Fruit fly (Drosophila melanogaster): ENCODE measurements around the gene CCT2.

CCT2 gene

DNA sequence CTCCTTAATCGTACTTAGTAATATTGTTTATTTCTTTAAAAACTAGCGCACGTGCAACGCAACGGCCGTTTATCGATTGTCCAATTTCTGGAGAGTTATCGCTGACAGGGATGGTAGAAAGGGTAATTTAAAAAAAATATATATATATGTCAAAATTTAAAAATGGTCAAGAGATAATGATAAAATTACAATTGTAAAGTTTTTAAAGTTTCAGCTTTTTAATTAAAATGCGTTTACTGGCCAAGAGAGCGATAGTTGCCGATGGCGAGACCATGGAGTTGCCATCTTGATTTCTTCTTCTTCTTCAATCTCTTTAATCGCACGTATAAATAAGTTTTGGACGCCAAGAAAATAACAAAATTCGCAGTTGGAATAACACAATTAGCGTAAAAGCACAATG, 8.4 kb upstream of the CCT2 start, which contains the start of the genes CG7246 and HP1b (continued):
- TF ChIP-seq Fer3 (tag; optimal IDR thresholded peaks at IDR 0.05) (peak; percentile 74), exex (tag; optimal IDR thresholded peaks at IDR 0.05) (peak; percentile 49), zf30C (GFP tag; optimal IDR thresholded peaks at IDR 0.05) (no peak), CG10147 (GFP tag; optimal IDR thresholded peaks at IDR 0.05) (peak; percentile 78), CG3163 (GFP tag; optimal IDR thresholded peaks at IDR 0.05) (no peak), CG8290 (GFP tag; optimal IDR thresholded peaks at IDR 0.05) (peak; percentile 56), CG8290 (tag; optimal IDR thresholded peaks at IDR 0.05) (no peak), CG4820 (GFP tag; optimal IDR thresholded peaks at IDR 0.05) (peak; percentile 54), CG11247 (GFP tag; IDR thresholded peaks at IDR 0.05) (peak; percentile 71), inv (GFP tag; IDR thresholded peaks at IDR 0.05; ENCODE audit: partially characterized antibody) (peak; percentile 52; the same call in 1 of the 2 replicates), Hey (tag; optimal IDR thresholded peaks at IDR 0.05) (no peak), CG9932 (GFP tag; IDR thresholded peaks at IDR 0.05) (peak; percentile 84), CG32767 (GFP tag; IDR thresholded peaks at IDR 0.05) (0 out of 2 replicates have a peak, but pooled peaks have one; percentile 38), Myb (GFP tag; optimal IDR thresholded peaks at IDR 0.05) (peak; percentile 53), C15 (GFP tag; IDR thresholded peaks at IDR 0.05) (peak; percentile 76; the same call in 2 of the 3 replicates), CG6791 (GFP tag; IDR thresholded peaks at IDR 0.05; ENCODE audit: partially characterized antibody) (peak; percentile 58; the same call in 1 of the 3 replicates), Elba2 (GFP tag; optimal IDR thresholded peaks at IDR 0.05) (no peak), Nf-YC (tag; optimal IDR thresholded peaks at IDR 0.05) (peak; percentile 64), Awh (GFP tag; IDR thresholded peaks at IDR 0.05) (0 out of 2 replicates have a peak, but pooled peaks have one; percentile 42), vvl (GFP tag; IDR thresholded peaks at IDR 0.05) (peak; percentile 80), cad (GFP tag; optimal IDR thresholded peaks at IDR 0.05) (no peak), Sox102F (GFP tag; optimal IDR thresholded peaks at IDR 0.05) (peak; percentile 70), Bteb2 (GFP tag; optimal IDR thresholded peaks at IDR 0.05) (peak; percentile 46), bcd (GFP tag; optimal IDR thresholded peaks at IDR 0.05) (peak; percentile 65), Jarid2 (GFP tag; optimal IDR thresholded peaks at IDR 0.05) (no peak), CG3065 (GFP tag; optimal IDR thresholded peaks at IDR 0.05) (no peak), nerfin-2 (GFP tag; IDR thresholded peaks at IDR 0.05; ENCODE audit: partially characterized antibody) (peak; percentile 66), ken (GFP tag; IDR thresholded peaks at IDR 0.05) (peak; percentile 75), CG2129 (GFP tag; IDR thresholded peaks at IDR 0.05; ENCODE audit: partially characterized antibody) (0 out of 2 replicates have a peak, but pooled peaks have one; percentile 30), az2 (GFP tag; optimal IDR thresholded peaks at IDR 0.05) (peak; percentile 68), Bgb (GFP tag; IDR thresholded peaks at IDR 0.05; ENCODE audit: partially characterized antibody) (peak; percentile 72), sug (tag; optimal IDR thresholded peaks at IDR 0.05) (peak; percentile 74), MESR4 (GFP tag; optimal IDR thresholded peaks at IDR 0.05) (peak; percentile 25), E2f1 (GFP tag; IDR thresholded peaks at IDR 0.05) (peak; percentile 49; the same call in 1 of the 2 replicates), sna (GFP tag; IDR thresholded peaks at IDR 0.05; ENCODE audit: partially characterized antibody) (peak; percentile 83), ind (GFP tag; optimal IDR thresholded peaks at IDR 0.05) (peak; percentile 64), slou (GFP tag; optimal IDR thresholded peaks at IDR 0.05) (peak; percentile 48), unpg (GFP tag; optimal IDR thresholded peaks at IDR 0.05) (peak; percentile 72), CG16863 (GFP tag; optimal IDR thresholded peaks at IDR 0.05) (no peak), CG7271 (tag; optimal IDR thresholded peaks at IDR 0.05) (peak; percentile 22), D (optimal IDR thresholded peaks at IDR 0.05) (no peak), D (GFP tag; optimal IDR thresholded peaks at IDR 0.05) (peak; percentile 36), CG11504 (tag; optimal IDR thresholded peaks at IDR 0.05) (peak; percentile 70), CG4730 (GFP tag; IDR thresholded peaks at IDR 0.05) (peak; percentile 71), CG12236 (GFP tag; optimal IDR thresholded peaks at IDR 0.05) (no peak), CG7372 (GFP tag; IDR thresholded peaks at IDR 0.05) (peak; percentile 61; the same call in 1 of the 2 replicates), odd (GFP tag; optimal IDR thresholded peaks at IDR 0.05) (peak; percentile 16), CG18619 (GFP tag; optimal IDR thresholded peaks at IDR 0.05) (peak; percentile 47), jing (GFP tag; optimal IDR thresholded peaks at IDR 0.05) (no peak), HHEX (GFP tag; optimal IDR thresholded peaks at IDR 0.05) (peak; percentile 57), CG1529 (GFP tag; optimal IDR thresholded peaks at IDR 0.05) (peak; percentile 37)
